Worm (Caenorhabditis elegans): Measurements from ENCODE around the gene Y47G7B.2.

The Y47G7B.2 gene

ce11 chrII:2742251-2742650 lies 34.4 kb upstream of the Y47G7B.2 start, which contains the start of gene T05A8.7:
TSS of gene T05A8.7 (minus strand) at chrII:2742351.
- TF ChIP-seq nhr-23 (tag; optimal IDR thresholded peaks at IDR 0.05) = no peak
- no peak for TF ChIP-seq egl-27 (tag; optimal IDR thresholded peaks at IDR 0.05)
- no peak for TF ChIP-seq nfya-1 (tag; optimal IDR thresholded peaks at IDR 0.05; ENCODE audit: insufficient read depth)
- no peak for TF ChIP-seq nhr-77 (tag; optimal IDR thresholded peaks at IDR 0.05)
- no peak for TF ChIP-seq zag-1 (tag; optimal IDR thresholded peaks at IDR 0.05)
- TF ChIP-seq ama-1 (optimal IDR thresholded peaks at IDR 0.05) = no peak
- no peak for TF ChIP-seq ZK546.5 (tag; optimal IDR thresholded peaks at IDR 0.05)
- TF ChIP-seq mdl-1 (tag; optimal IDR thresholded peaks at IDR 0.05) = no peak

ce11 chrII:2741405-2741804 lies 33.6 kb upstream of the Y47G7B.2 start:
- TF ChIP-seq hmg-11 (tag; optimal IDR thresholded peaks at IDR 0.05) (no peak), nhr-12 (tag; optimal IDR thresholded peaks at IDR 0.05) (no peak), nhr-77 (tag; optimal IDR thresholded peaks at IDR 0.05) (no peak), mml-1 (tag; optimal IDR thresholded peaks at IDR 0.05) (no peak), ceh-16 (tag; optimal IDR thresholded peaks at IDR 0.05) (no peak), R02D3.7 (tag; optimal IDR thresholded peaks at IDR 0.05) (no peak), nhr-43 (tag; optimal IDR thresholded peaks at IDR 0.05; ENCODE audit: poor library complexity, severe bottlenecking) (no peak), nhr-28 (tag; optimal IDR thresholded peaks at IDR 0.05) (no peak), elt-1 (tag; optimal IDR thresholded peaks at IDR 0.05) (no peak), lin-39 (tag; optimal IDR thresholded peaks at IDR 0.05) (no peak), sea-2 (GFP tag; optimal IDR thresholded peaks at IDR 0.05) (no peak), ceh-82 (tag; optimal IDR thresholded peaks at IDR 0.05) (no peak), mdl-1 (tag; optimal IDR thresholded peaks at IDR 0.05) (no peak)

- no peak for TF ChIP-seq fos-1 (tag; optimal IDR thresholded peaks at IDR 0.05)
These were observed 31.8 kb upstream of the Y47G7B.2 start, which contains the start of gene T05A8.6 for ce11 chrII:2739619-2740018. TSS of gene T05A8.6 (minus strand) at chrII:2739719.

- TF ChIP-seq ZK546.5 (tag; optimal IDR thresholded peaks at IDR 0.05) (no peak), unc-39 (tag; optimal IDR thresholded peaks at IDR 0.05) (no peak), skn-1 (tag; optimal IDR thresholded peaks at IDR 0.05) (no peak), mdl-1 (tag; optimal IDR thresholded peaks at IDR 0.05) (no peak)
These were observed 29.1 kb upstream of the Y47G7B.2 start for ce11 chrII:2736938-2737337.

- TF ChIP-seq nhr-12 (tag; optimal IDR thresholded peaks at IDR 0.05) = no peak
- no peak for TF ChIP-seq lin-15B (tag; optimal IDR thresholded peaks at IDR 0.05)
- TF ChIP-seq ama-1 (optimal IDR thresholded peaks at IDR 0.05) = no peak
- TF ChIP-seq ceh-16 (tag; optimal IDR thresholded peaks at IDR 0.05) = no peak
- no peak for TF ChIP-seq mml-1 (tag; optimal IDR thresholded peaks at IDR 0.05)
- no peak for TF ChIP-seq nhr-76 (tag; optimal IDR thresholded peaks at IDR 0.05)
- TF ChIP-seq nhr-77 (tag; optimal IDR thresholded peaks at IDR 0.05) = no peak
- no peak for TF ChIP-seq pqm-1 (tag; optimal IDR thresholded peaks at IDR 0.05)
- TF ChIP-seq pha-4 (tag; optimal IDR thresholded peaks at IDR 0.05) = no peak
- no peak for TF ChIP-seq egl-27 (tag; optimal IDR thresholded peaks at IDR 0.05)
- TF ChIP-seq jun-1 (tag; optimal IDR thresholded peaks at IDR 0.05) = no peak
- TF ChIP-seq fkh-2 (tag; optimal IDR thresholded peaks at IDR 0.05) = no peak
- TF ChIP-seq elt-3 (tag; optimal IDR thresholded peaks at IDR 0.05) = no peak
- no peak for TF ChIP-seq R02D3.7 (tag; optimal IDR thresholded peaks at IDR 0.05)
- no peak for TF ChIP-seq nhr-43 (tag; optimal IDR thresholded peaks at IDR 0.05; ENCODE audit: poor library complexity, severe bottlenecking)
These were observed 28.4 kb upstream of the Y47G7B.2 start, which contains the start of gene T05A8.8 for ce11 chrII:2736156-2736728. TSS of gene T05A8.8 (plus strand) at chrII:2736678.

ce11 chrII:2735644-2736043 lies 27.8 kb upstream of the Y47G7B.2 start:
- TF ChIP-seq nhr-77 (tag; optimal IDR thresholded peaks at IDR 0.05) (no peak), aly-2 (tag; optimal IDR thresholded peaks at IDR 0.05) (no peak), R02D3.7 (tag; optimal IDR thresholded peaks at IDR 0.05) (no peak), mml-1 (tag; optimal IDR thresholded peaks at IDR 0.05) (no peak), lin-39 (tag; optimal IDR thresholded peaks at IDR 0.05) (no peak), ztf-4 (tag; optimal IDR thresholded peaks at IDR 0.05) (no peak), zag-1 (tag; optimal IDR thresholded peaks at IDR 0.05) (no peak), skn-1 (tag; optimal IDR thresholded peaks at IDR 0.05) (no peak), elt-2 (tag; optimal IDR thresholded peaks at IDR 0.05) (no peak), ztf-11 (tag; optimal IDR thresholded peaks at IDR 0.05) (no peak), nhr-67 (tag; optimal IDR thresholded peaks at IDR 0.05) (no peak), nhr-237 (tag; optimal IDR thresholded peaks at IDR 0.05) (no peak), ceh-82 (tag; optimal IDR thresholded peaks at IDR 0.05) (no peak), nhr-25 (tag; optimal IDR thresholded peaks at IDR 0.05) (no peak), pqm-1 (tag; optimal IDR thresholded peaks at IDR 0.05) (no peak), egl-27 (tag; optimal IDR thresholded peaks at IDR 0.05) (no peak)

Measured in whole organism, L3 larva.